Worm (Caenorhabditis elegans) whole organism, young adult: ENCODE data around the gene Y49G5B.1.

Experiments
- B0035.1 ChIP-seq: sonication (generic microtip); optimal IDR thresholded peaks from 2 replicates; lab custom pipeline; 2016; ENCODE audit warnings: missing genetic modification characterization, mild to moderate bottlenecking, missing compliant biosample characterization, missing genotype, missing genetic modification reagents
- C06A6.2 ChIP-seq: fragments of 200-800 bp; sonication (Bioruptor generic); conservative IDR thresholded peaks from 2 replicates; pipeline ENCODE4 v1.3.6; 2022; ENCODE audit warnings: missing genetic modification characterization, missing compliant biosample characterization
- D2030.7 ChIP-seq: fragments of 200-800 bp; sonication (Bioruptor generic); IDR thresholded peaks from 2 replicates; pipeline ENCODE4 v1.3.6; 2022; ENCODE audit warnings: missing genetic modification reagents, missing genetic modification characterization, missing compliant biosample characterization
- F22D6.2 ChIP-seq: sonication (generic microtip); optimal IDR thresholded peaks from 2 replicates; lab custom pipeline; 2016; ENCODE audit warnings: mild to moderate bottlenecking, missing genetic modification characterization, missing compliant biosample characterization
- F23B12.7 ChIP-seq: sonication (generic microtip); optimal IDR thresholded peaks from 2 replicates; lab custom pipeline; 2017; ENCODE audit warnings: missing genetic modification characterization, mild to moderate bottlenecking, missing compliant biosample characterization, antibody characterized with exemption, moderate library complexity; ENCODE audit not compliant: insufficient read depth
- F33H1.4 ChIP-seq: fragments of 200-800 bp; sonication (Bioruptor generic); IDR thresholded peaks from 2 replicates; pipeline ENCODE4 v1.3.6; 2022; ENCODE audit warnings: missing genetic modification reagents, missing genetic modification characterization, missing compliant biosample characterization
- F49E8.2 ChIP-seq: sonication (generic microtip); optimal IDR thresholded peaks from 3 replicates; lab custom pipeline; 2017; ENCODE audit warnings: missing genetic modification characterization, mild to moderate bottlenecking, missing compliant biosample characterization, antibody characterized with exemption, moderate library complexity; ENCODE audit not compliant: insufficient read depth
- F52B5.7 ChIP-seq: sonication (generic microtip); optimal IDR thresholded peaks from 2 replicates; lab custom pipeline; 2016; ENCODE audit warnings: mild to moderate bottlenecking, missing genetic modification characterization, missing compliant biosample characterization
- F57C9.4 ChIP-seq: sonication (generic microtip); optimal IDR thresholded peaks from 2 replicates; lab custom pipeline; 2017; ENCODE audit warnings: mild to moderate bottlenecking, missing genetic modification characterization, missing compliant biosample characterization
- ZK185.1 ChIP-seq: sonication (generic microtip); optimal IDR thresholded peaks from 2 replicates; lab custom pipeline; 2016; ENCODE audit warnings: mild to moderate bottlenecking, missing genetic modification characterization, missing compliant biosample characterization; ENCODE audit not compliant: poor library complexity, severe bottlenecking
- aptf-2 ChIP-seq: fragments of 200-800 bp; sonication (Bioruptor generic); conservative IDR thresholded peaks from 2 replicates; pipeline ENCODE4 v1.3.6; 2022; ENCODE audit warnings: missing genetic modification reagents, missing genetic modification characterization, missing compliant biosample characterization
- athp-1 ChIP-seq: sonication (generic microtip); optimal IDR thresholded peaks from 2 replicates; lab custom pipeline; 2017; ENCODE audit warnings: mild to moderate bottlenecking, missing genetic modification characterization, missing compliant biosample characterization
- attf-3 ChIP-seq: fragments of 200-800 bp; sonication (Bioruptor generic); conservative IDR thresholded peaks from 2 replicates; pipeline ENCODE4 v1.3.6; 2022; ENCODE audit warnings: missing genetic modification reagents, missing genetic modification characterization, missing compliant biosample characterization
- attf-6 ChIP-seq: fragments of 200-800 bp; sonication (Bioruptor generic); IDR thresholded peaks from 2 replicates; pipeline ENCODE4 v1.3.6; 2022; ENCODE audit warnings: missing genetic modification reagents, missing genetic modification characterization, missing compliant biosample characterization
- bed-1 ChIP-seq: fragments of 200-800 bp; sonication (Bioruptor generic); IDR thresholded peaks from 2 replicates; pipeline ENCODE4 v1.3.6; 2022; ENCODE audit warnings: missing genetic modification reagents, missing genetic modification characterization, missing compliant biosample characterization
- bed-2 ChIP-seq: fragments of 200-800 bp; sonication (Bioruptor generic); IDR thresholded peaks from 2 replicates; pipeline ENCODE4 v1.3.6; 2022; ENCODE audit warnings: missing genetic modification reagents, missing genetic modification characterization, missing compliant biosample characterization
- ccch-3 ChIP-seq: fragments of 200-800 bp; sonication (Bioruptor generic); optimal IDR thresholded peaks from 2 replicates; lab custom pipeline; 2018; ENCODE audit warnings: mild to moderate bottlenecking, missing genetic modification characterization, missing compliant biosample characterization
- cebp-2 ChIP-seq: fragments of 200-800 bp; sonication (Bioruptor generic); IDR thresholded peaks from 2 replicates; pipeline ENCODE4 v1.3.6; 2022; ENCODE audit warnings: missing genetic modification characterization, missing compliant biosample characterization
- ceh-100 ChIP-seq: fragments of 200-800 bp; sonication (Bioruptor generic); IDR thresholded peaks from 2 replicates; pipeline ENCODE4 v1.3.6; 2022; ENCODE audit warnings: missing genetic modification reagents, missing genetic modification characterization, missing compliant biosample characterization
- ceh-40 ChIP-seq: fragments of 200-800 bp; sonication (Bioruptor generic); IDR thresholded peaks from 2 replicates; pipeline ENCODE4 v1.3.6; 2022; ENCODE audit warnings: missing genetic modification characterization, missing compliant biosample characterization
- dox-1 ChIP-seq: fragments of 200-800 bp; sonication (Bioruptor generic); IDR thresholded peaks from 2 replicates; pipeline ENCODE4 v1.3.6; 2022; ENCODE audit warnings: missing genetic modification reagents, missing genetic modification characterization, missing compliant biosample characterization
- dpl-1 ChIP-seq: fragments of 150-350 bp; optimal IDR thresholded peaks from 2 replicates; lab custom pipeline; 2014; ENCODE audit warnings: missing biosample characterization, missing genetic modification reagents, missing genetic modification characterization
- efl-1 ChIP-seq: fragments of 150-350 bp; optimal IDR thresholded peaks from 2 replicates; lab custom pipeline; 2014; ENCODE audit warnings: missing biosample characterization, missing genetic modification reagents, missing genetic modification characterization
- ekl-4 ChIP-seq: fragments of 200-800 bp; sonication (Bioruptor generic); IDR thresholded peaks from 2 replicates; pipeline ENCODE4 v1.3.6; 2022; ENCODE audit warnings: missing genetic modification reagents, missing genetic modification characterization, missing compliant biosample characterization
- him-1 ChIP-seq: sonication (generic microtip); optimal IDR thresholded peaks from 2 replicates; lab custom pipeline; 2016; ENCODE audit warnings: missing genotype, missing genetic modification reagents, missing genetic modification characterization, missing compliant biosample characterization
- hlh-12 ChIP-seq: sonication (generic microtip); optimal IDR thresholded peaks from 2 replicates; lab custom pipeline; 2016; ENCODE audit warnings: missing genetic modification characterization, missing compliant biosample characterization
- hlh-26 ChIP-seq: fragments of 200-800 bp; sonication (Bioruptor generic); conservative IDR thresholded peaks from 2 replicates; pipeline ENCODE4 v1.3.6; 2022; ENCODE audit warnings: missing genetic modification reagents, missing genetic modification characterization, missing compliant biosample characterization
- hmg-1.2 ChIP-seq: fragments of 200-800 bp; sonication (Bioruptor generic); IDR thresholded peaks from 2 replicates; pipeline ENCODE4 v1.3.6; 2022; ENCODE audit warnings: missing genetic modification reagents, missing genetic modification characterization, missing compliant biosample characterization
- hsf-1 ChIP-seq: fragments of 200-800 bp; sonication (Bioruptor generic); IDR thresholded peaks from 2 replicates; pipeline ENCODE4 v1.3.6; 2022; ENCODE audit warnings: missing genetic modification reagents, missing genetic modification characterization, missing compliant biosample characterization
- lin-35 ChIP-seq, 3 experiments: fragments of 150-350 bp in 2 of 3; sonication (generic microtip) in 1 of 3; optimal IDR thresholded peaks; 2 replicates each; lab custom pipeline; 2014 to 2018; ENCODE audit warnings: missing biosample characterization in 3 of 3, missing genetic modification characterization in 3 of 3, missing genetic modification reagents in 3 of 3
- lin-40 ChIP-seq: sonication (generic microtip); optimal IDR thresholded peaks from 2 replicates; lab custom pipeline; 2016; ENCODE audit warnings: missing genetic modification characterization, mild to moderate bottlenecking, missing compliant biosample characterization, missing genotype, missing genetic modification reagents
- lsy-27 ChIP-seq: sonication (generic microtip); optimal IDR thresholded peaks from 2 replicates; lab custom pipeline; 2017; ENCODE audit warnings: missing genetic modification characterization, mild to moderate bottlenecking, missing compliant biosample characterization, antibody characterized with exemption, missing genotype, borderline replicate concordance; ENCODE audit not compliant: insufficient read depth
- madf-3 ChIP-seq: fragments of 200-800 bp; sonication (Bioruptor generic); IDR thresholded peaks from 2 replicates; pipeline ENCODE4 v1.3.6; 2022; ENCODE audit warnings: missing genetic modification reagents, missing genetic modification characterization, missing compliant biosample characterization
- mel-28 ChIP-seq: sonication (generic microtip); optimal IDR thresholded peaks from 2 replicates; lab custom pipeline; 2016; ENCODE audit warnings: borderline replicate concordance, mild to moderate bottlenecking, missing genetic modification characterization, missing compliant biosample characterization
- mxl-1 ChIP-seq: sonication (generic microtip); optimal IDR thresholded peaks from 2 replicates; lab custom pipeline; 2016; ENCODE audit warnings: missing genetic modification characterization, missing compliant biosample characterization
- nfya-2 ChIP-seq: fragments of 200-800 bp; sonication (Bioruptor generic); IDR thresholded peaks from 2 replicates; pipeline ENCODE4 v1.3.6; 2022; ENCODE audit warnings: missing genetic modification reagents, missing genetic modification characterization, missing compliant biosample characterization
- nfyb-1 ChIP-seq: fragments of 200-800 bp; sonication (Bioruptor generic); IDR thresholded peaks from 2 replicates; pipeline ENCODE4 v1.3.6; 2022; ENCODE audit warnings: missing genetic modification reagents, missing genetic modification characterization, missing compliant biosample characterization
- nhr-120 ChIP-seq: fragments of 200-800 bp; sonication (Bioruptor generic); IDR thresholded peaks from 2 replicates; pipeline ENCODE4 v1.3.6; 2022; ENCODE audit warnings: missing genetic modification characterization, missing compliant biosample characterization
- nhr-179 ChIP-seq: sonication (generic microtip); optimal IDR thresholded peaks from 2 replicates; lab custom pipeline; 2016; ENCODE audit warnings: mild to moderate bottlenecking, missing genetic modification characterization, missing compliant biosample characterization
- nhr-90 ChIP-seq: sonication (generic microtip); optimal IDR thresholded peaks from 2 replicates; lab custom pipeline; 2016; ENCODE audit warnings: missing genotype, mild to moderate bottlenecking, missing genetic modification characterization, missing compliant biosample characterization
- rcor-1 ChIP-seq: fragments of 200-800 bp; sonication (Bioruptor generic); IDR thresholded peaks from 2 replicates; pipeline ENCODE4 v1.3.6; 2022; ENCODE audit warnings: missing genetic modification reagents, missing genetic modification characterization, missing compliant biosample characterization
- sdz-38 ChIP-seq: sonication (generic microtip); optimal IDR thresholded peaks from 2 replicates; lab custom pipeline; 2016; ENCODE audit warnings: missing genotype, missing genetic modification characterization, missing compliant biosample characterization
- sptf-2 ChIP-seq: fragments of 200-800 bp; sonication (Bioruptor generic); optimal IDR thresholded peaks from 2 replicates; lab custom pipeline; 2018; ENCODE audit warnings: mild to moderate bottlenecking, missing genetic modification characterization, missing compliant biosample characterization
- unc-62 ChIP-seq: fragments of 150-350 bp; optimal IDR thresholded peaks from 2 replicates; lab custom pipeline; 2014; ENCODE audit warnings: missing biosample characterization, missing genetic modification reagents, missing genetic modification characterization
- xnd-1 ChIP-seq: sonication (generic microtip); optimal IDR thresholded peaks from 2 replicates; lab custom pipeline; 2016; ENCODE audit warnings: missing genotype, missing genetic modification reagents, missing genetic modification characterization, missing compliant biosample characterization
- zfh-2 ChIP-seq: fragments of 200-800 bp; sonication (Bioruptor generic); conservative IDR thresholded peaks from 2 replicates; pipeline ENCODE4 v1.3.6; 2022; ENCODE audit warnings: missing genetic modification reagents, missing genetic modification characterization, missing compliant biosample characterization
- ztf-18 ChIP-seq: sonication (generic microtip); optimal IDR thresholded peaks from 2 replicates; lab custom pipeline; 2016; ENCODE audit warnings: missing genotype, mild to moderate bottlenecking, missing genetic modification characterization, missing compliant biosample characterization
- ztf-25 ChIP-seq: fragments of 200-800 bp; sonication (Bioruptor generic); IDR thresholded peaks from 2 replicates; pipeline ENCODE4 v1.3.6; 2022; ENCODE audit warnings: missing genetic modification reagents, missing genetic modification characterization, missing compliant biosample characterization

The Y49G5B.1 gene

DNA sequence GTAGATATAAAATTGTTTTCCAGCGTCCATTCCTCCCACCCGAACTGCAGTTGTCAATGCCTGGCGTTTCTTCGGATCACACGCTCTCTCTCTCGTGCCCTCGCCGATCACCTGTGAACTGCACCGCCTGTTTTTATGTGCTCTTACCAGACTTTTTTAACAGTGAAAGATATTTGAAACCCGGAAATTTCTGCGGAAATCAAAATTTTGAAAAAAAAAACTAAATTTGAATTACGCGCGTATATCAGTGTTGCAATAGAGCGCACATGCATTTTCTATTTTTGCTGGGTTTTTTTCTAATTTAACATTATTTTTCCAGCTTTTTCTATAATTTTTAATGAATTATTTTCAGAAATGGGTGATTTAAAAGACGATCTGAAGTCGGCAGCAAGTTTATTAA lies 19.0 kb upstream of the Y49G5B.1 start, which contains the start of gene ttc-37 (continued):
- no peak for TF ChIP-seq F49E8.2
- TF ChIP-seq unc-62 (GFP tag; lab: Kevin White, UChicago), result no peak
- TF ChIP-seq mxl-1 (tag; lab: Kevin White, UChicago), result no peak
- no peak for TF ChIP-seq aptf-2
- no peak for TF ChIP-seq hlh-12 (tag; lab: Kevin White, UChicago)
- TF ChIP-seq efl-1 (GFP tag; lab: Kevin White, UChicago), result peak; percentile 71
- no peak for TF ChIP-seq rcor-1 (GFP tag; lab: Robert Waterston, UW)
- TF ChIP-seq xnd-1, result no peak
- TF ChIP-seq nhr-120 (GFP tag; lab: Robert Waterston, UW), result no peak
- TF ChIP-seq lsy-27, result no peak
- no peak for TF ChIP-seq attf-6 (GFP tag; lab: Robert Waterston, UW)
- no peak for TF ChIP-seq mel-28 (tag; lab: Kevin White, UChicago)
- no peak for TF ChIP-seq sdz-38 (tag; lab: Kevin White, UChicago)
- peak; percentile 30 to 92 (median 44) for TF ChIP-seq lin-35 (GFP tag; optimal IDR thresholded peaks at IDR 0.05; lab: Kevin White, UChicago)
- TF ChIP-seq C06A6.2, result no peak
- no peak for TF ChIP-seq bed-2 (GFP tag; lab: Robert Waterston, UW)
- no peak for TF ChIP-seq athp-1 (tag; lab: Kevin White, UChicago)
- no peak for TF ChIP-seq nhr-90 (tag; lab: Kevin White, UChicago)
- no peak for TF ChIP-seq ccch-3
- no peak for TF ChIP-seq F57C9.4 (tag; lab: Kevin White, UChicago)
- TF ChIP-seq dpl-1 (GFP tag; lab: Kevin White, UChicago), result peak; percentile 66
- no peak for TF ChIP-seq F52B5.7 (tag; lab: Kevin White, UChicago)
- no peak for TF ChIP-seq D2030.7
- no peak for TF ChIP-seq sptf-2 (GFP tag; lab: Kevin White, UChicago)
- TF ChIP-seq zfh-2 (GFP tag; lab: Robert Waterston, UW), result no peak
- no peak for TF ChIP-seq cebp-2
- TF ChIP-seq bed-1 (GFP tag; lab: Robert Waterston, UW), result no peak
- TF ChIP-seq ceh-100 (GFP tag; lab: Robert Waterston, UW), result no peak
- no peak for TF ChIP-seq F33H1.4 (GFP tag; lab: Robert Waterston, UW)
- no peak for TF ChIP-seq madf-3 (GFP tag; lab: Robert Waterston, UW)
- TF ChIP-seq attf-3, result no peak

- TF ChIP-seq nfya-2, result 0 out of 2 replicates have a peak, but pooled peaks have one; percentile 72
- TF ChIP-seq him-1 (tag; lab: Kevin White, UChicago), result no peak
- no peak for TF ChIP-seq F52B5.7 (tag; lab: Kevin White, UChicago)
- TF ChIP-seq nhr-179, result no peak
- peak; percentile 93 for TF ChIP-seq nfyb-1 (GFP tag; lab: Robert Waterston, UW)
- no peak for TF ChIP-seq F22D6.2 (tag; lab: Kevin White, UChicago)
- no peak for TF ChIP-seq ekl-4
- TF ChIP-seq lin-40 (tag; lab: Kevin White, UChicago), result no peak
These were observed 9.5 kb upstream of the Y49G5B.1 start for ce11 chrV:5213674-5214073.

DNA sequence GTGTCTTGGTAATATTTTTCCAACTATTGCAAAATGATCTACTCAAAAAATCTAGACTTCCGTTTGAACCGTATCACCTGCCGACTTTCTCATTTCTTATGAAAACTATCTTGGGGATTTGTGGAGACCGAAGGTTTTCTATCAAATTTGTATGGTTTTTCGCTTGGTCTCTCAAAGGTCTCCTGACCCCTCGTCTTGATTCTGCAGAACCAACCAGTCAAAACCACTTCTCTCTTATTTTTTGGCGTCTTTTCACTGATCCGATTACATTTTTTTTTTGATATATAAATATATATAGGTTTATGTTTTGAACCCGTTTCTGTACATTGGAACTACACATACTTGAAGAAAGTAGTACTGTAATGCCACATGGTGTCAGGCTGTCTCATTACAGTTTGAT lies 2.5 kb downstream of the Y49G5B.1 start:
- TF ChIP-seq ztf-25, result no peak
- TF ChIP-seq ZK185.1, result no peak
- no peak for TF ChIP-seq F23B12.7
- TF ChIP-seq ccch-3, result no peak
- TF ChIP-seq zfh-2 (GFP tag; lab: Robert Waterston, UW), result no peak
- no peak for TF ChIP-seq hsf-1
- no peak for TF ChIP-seq lin-40 (tag; lab: Kevin White, UChicago)
- no peak for TF ChIP-seq attf-6 (GFP tag; lab: Robert Waterston, UW)
- no peak for TF ChIP-seq dox-1 (GFP tag; lab: Robert Waterston, UW)
- TF ChIP-seq ceh-40, result no peak
- TF ChIP-seq ztf-18 (tag; lab: Kevin White, UChicago), result no peak
- TF ChIP-seq hmg-1.2, result no peak
- no peak for TF ChIP-seq bed-2 (GFP tag; lab: Robert Waterston, UW)
- TF ChIP-seq B0035.1 (tag; lab: Kevin White, UChicago), result no peak
- no peak for TF ChIP-seq hlh-26 (GFP tag; lab: Robert Waterston, UW)
